Fruit fly (Drosophila melanogaster) whole organism, embryonic: ENCODE results near the gene IntS2.

ENCODE experiments used
- Bgb ChIP-seq: fragments of 200-800 bp; sonication (Bioruptor generic); IDR thresholded peaks from 2 replicates; pipeline ENCODE4 v1.3.6; 2022; ENCODE audit warnings: missing biosample characterization, missing genetic modification characterization; ENCODE audit not compliant: partially characterized antibody
- CG11560 ChIP-seq: fragments of 200-800 bp; sonication (Bioruptor generic); IDR thresholded peaks from 3 replicates; pipeline ENCODE4 v1.3.6; 2022; ENCODE audit warnings: missing biosample characterization, missing genetic modification characterization
- CG14860 ChIP-seq: fragments of 200-800 bp; sonication (Bioruptor generic); IDR thresholded peaks from 3 replicates; pipeline ENCODE4 v1.3.6; 2022; ENCODE audit warnings: missing biosample characterization, missing genetic modification characterization; ENCODE audit not compliant: partially characterized antibody
- CG16813 ChIP-seq: fragments of 200-800 bp; sonication (Bioruptor generic); IDR thresholded peaks from 3 replicates; pipeline ENCODE4 v1.3.6; 2022; ENCODE audit warnings: missing biosample characterization, missing genetic modification characterization; ENCODE audit not compliant: partially characterized antibody
- CG2129 ChIP-seq: fragments of 200-800 bp; sonication (Bioruptor generic); IDR thresholded peaks from 2 replicates; pipeline ENCODE4 v1.3.6; 2022; ENCODE audit warnings: missing biosample characterization, missing genetic modification characterization; ENCODE audit not compliant: partially characterized antibody
- CG6791 ChIP-seq: fragments of 200-800 bp; sonication (Bioruptor generic); IDR thresholded peaks from 3 replicates; pipeline ENCODE4 v1.3.6; 2022; ENCODE audit warnings: missing biosample characterization, missing genetic modification characterization; ENCODE audit not compliant: partially characterized antibody
- CG7963 ChIP-seq: fragments of 200-800 bp; sonication (Bioruptor generic); IDR thresholded peaks from 3 replicates; pipeline ENCODE4 v1.3.6; 2022; ENCODE audit warnings: missing biosample characterization, missing genetic modification characterization; ENCODE audit not compliant: partially characterized antibody
- CG9932 ChIP-seq: fragments of 200-800 bp; sonication (Bioruptor generic); IDR thresholded peaks from 2 replicates; pipeline ENCODE4 v1.3.6; 2022; ENCODE audit warnings: missing biosample characterization, missing genetic modification characterization
- Dbx ChIP-seq: fragments of 200-800 bp; sonication (Bioruptor generic); IDR thresholded peaks from 3 replicates; pipeline ENCODE4 v1.3.6; 2022; ENCODE audit warnings: missing biosample characterization, missing genetic modification characterization
- HLH4C ChIP-seq: fragments of 200-800 bp; sonication (Bioruptor generic); IDR thresholded peaks from 3 replicates; pipeline ENCODE4 v1.3.6; 2022; ENCODE audit warnings: missing biosample characterization, missing genetic modification characterization; ENCODE audit not compliant: partially characterized antibody
- Myb ChIP-seq: fragments of 200-800 bp; sonication (Bioruptor generic); optimal IDR thresholded peaks from 2 replicates; lab custom pipeline; 2016; ENCODE audit warnings: missing biosample characterization, missing genetic modification characterization
- Scr ChIP-seq: fragments of 200-800 bp; sonication (Bioruptor generic); IDR thresholded peaks from 2 replicates; pipeline ENCODE4 v1.3.6; 2022; ENCODE audit warnings: missing biosample characterization, missing genetic modification characterization; ENCODE audit not compliant: partially characterized antibody
- Sox102F ChIP-seq: fragments of 200-800 bp; sonication (Bioruptor generic); optimal IDR thresholded peaks from 2 replicates; lab custom pipeline; 2018; ENCODE audit warnings: missing biosample characterization, mild to moderate bottlenecking, missing genetic modification characterization, moderate library complexity
- ase ChIP-seq: fragments of 200-800 bp; sonication (Bioruptor generic); IDR thresholded peaks from 3 replicates; pipeline ENCODE4 v1.3.6; 2022; ENCODE audit warnings: missing biosample characterization, missing genetic modification characterization
- bbx ChIP-seq: fragments of 200-800 bp; sonication (Bioruptor generic); IDR thresholded peaks from 2 replicates; pipeline ENCODE4 v1.3.6; 2022; ENCODE audit warnings: missing biosample characterization, missing genetic modification characterization; ENCODE audit not compliant: partially characterized antibody
- cas ChIP-seq: fragments of 200-800 bp; sonication (Bioruptor generic); IDR thresholded peaks from 2 replicates; pipeline ENCODE4 v1.3.6; 2022; ENCODE audit warnings: missing biosample characterization, missing genetic modification characterization
- ewg ChIP-seq: fragments of 200-800 bp; sonication (Bioruptor generic); optimal IDR thresholded peaks from 3 replicates; lab custom pipeline; 2017; ENCODE audit warnings: mild to moderate bottlenecking, missing biosample characterization, missing genetic modification reagents, missing genetic modification characterization
- gsb-n ChIP-seq: fragments of 200-800 bp; sonication (Bioruptor generic); optimal IDR thresholded peaks from 3 replicates; lab custom pipeline; 2018; ENCODE audit warnings: missing biosample characterization, mild to moderate bottlenecking, missing genetic modification characterization
- hb ChIP-seq: fragments of 200-800 bp; sonication (Bioruptor generic); IDR thresholded peaks from 3 replicates; pipeline ENCODE4 v1.3.6; 2022; ENCODE audit warnings: missing biosample characterization, missing genetic modification characterization; ENCODE audit not compliant: partially characterized antibody
- hth ChIP-seq: fragments of >200 bp; optimal IDR thresholded peaks from 2 replicates; lab custom pipeline; 2017; ENCODE audit warnings: inconsistent platforms
- nerfin-2 ChIP-seq: fragments of 200-800 bp; sonication (Bioruptor generic); IDR thresholded peaks from 2 replicates; pipeline ENCODE4 v1.3.6; 2022; ENCODE audit warnings: missing biosample characterization, missing genetic modification characterization; ENCODE audit not compliant: partially characterized antibody
- rib ChIP-seq: fragments of 200-800 bp; sonication (Bioruptor generic); IDR thresholded peaks from 2 replicates; pipeline ENCODE4 v1.3.6; 2022; ENCODE audit warnings: missing biosample characterization, missing genetic modification characterization
- sqz ChIP-seq: fragments of 200-800 bp; sonication (Bioruptor generic); optimal IDR thresholded peaks from 3 replicates; lab custom pipeline; 2018; ENCODE audit warnings: missing biosample characterization, mild to moderate bottlenecking, missing genetic modification characterization
- tna ChIP-seq: fragments of 200-800 bp; sonication (Bioruptor generic); IDR thresholded peaks from 2 replicates; pipeline ENCODE4 v1.3.6; 2022; ENCODE audit warnings: missing biosample characterization, missing genetic modification characterization; ENCODE audit not compliant: partially characterized antibody
- twi ChIP-seq: fragments of 200-800 bp; optimal IDR thresholded peaks from 2 replicates; lab custom pipeline; 2019; ENCODE audit warnings: missing biosample characterization, mild to moderate bottlenecking, missing genetic modification characterization, moderate library complexity
- vnd ChIP-seq: fragments of 200-800 bp; sonication (Bioruptor generic); IDR thresholded peaks from 3 replicates; pipeline ENCODE4 v1.3.6; 2022; ENCODE audit warnings: missing biosample characterization, missing genetic modification characterization; ENCODE audit not compliant: partially characterized antibody
- yki ChIP-seq: fragments of >200 bp; optimal IDR thresholded peaks from 3 replicates; lab custom pipeline; 2018
- zf30C ChIP-seq: fragments of 200-800 bp; sonication (Bioruptor generic); optimal IDR thresholded peaks from 3 replicates; lab custom pipeline; 2018; ENCODE audit warnings: missing biosample characterization, mild to moderate bottlenecking, missing genetic modification characterization

The IntS2 gene

dm6 chrX:17624223-17624982 is 32.2 kb downstream of the IntS2 start (continued):
- TF ChIP-seq Myb (no peak), zf30C (no peak), gsb-n (tag; lab: Kevin White, UChicago) (no peak), Dbx (GFP tag; lab: Robert Waterston, UW) (no peak), ase (GFP tag; lab: Robert Waterston, UW) (no peak), CG2129 (GFP tag; lab: Robert Waterston, UW) (no peak)

- TF ChIP-seq CG6791 (GFP tag; lab: Robert Waterston, UW) (peak; percentile 49; the same call in 1 of the 3 replicates), cas (GFP tag; lab: Robert Waterston, UW) (no peak), CG9932 (GFP tag; lab: Robert Waterston, UW) (no peak), rib (GFP tag; lab: Robert Waterston, UW) (no peak), CG14860 (GFP tag; lab: Robert Waterston, UW) (peak; percentile 57; the same call in 1 of the 3 replicates), hb (GFP tag; lab: Robert Waterston, UW) (0 out of 3 replicates have a peak, but pooled peaks have one; percentile 62), Bgb (0 out of 2 replicates have a peak, but pooled peaks have one; percentile 7), Sox102F (GFP tag; lab: Kevin White, UChicago) (no peak), bbx (GFP tag; lab: Robert Waterston, UW) (0 out of 2 replicates have a peak, but pooled peaks have one; percentile 14), HLH4C (GFP tag; lab: Robert Waterston, UW) (peak; percentile 66), nerfin-2 (GFP tag; lab: Robert Waterston, UW) (peak; percentile 48; the same call in 1 of the 2 replicates), CG7963 (peak; percentile 37; the same call in 1 of the 3 replicates), vnd (GFP tag; lab: Robert Waterston, UW) (0 out of 3 replicates have a peak, but pooled peaks have one; percentile 22), sqz (GFP tag; lab: Kevin White, UChicago) (no peak), tna (GFP tag; lab: Robert Waterston, UW) (peak; percentile 29; the same call in 1 of the 2 replicates), Scr (0 out of 2 replicates have a peak, but pooled peaks have one; percentile 12), CG16813 (GFP tag; lab: Robert Waterston, UW) (peak; percentile 51), hth (lab: Kevin White, UChicago) (no peak)
These were observed 34.4 kb downstream of the IntS2 start for dm6 chrX:17622187-17622586.

- TF ChIP-seq twi (tag; lab: Kevin White, UChicago) (no peak), yki (no peak), ewg (GFP tag; lab: Kevin White, UChicago) (peak; percentile 71), CG11560 (tag; lab: Robert Waterston, UW) (no peak)
These were observed 45.2 kb downstream of the IntS2 start for dm6 chrX:17611455-17611854.
